Fruit fly (Drosophila melanogaster) whole organism, pupa: ENCODE measurements around the gene br.

Source experiments
- CG10348 ChIP-seq: fragments of 200-800 bp; sonication (Bioruptor generic); IDR thresholded peaks from 2 replicates; pipeline ENCODE4 v1.3.6; 2022; ENCODE audit warnings: missing biosample characterization, missing genetic modification characterization
- CG12605 ChIP-seq: fragments of 200-800 bp; sonication (Bioruptor generic); IDR thresholded peaks from 2 replicates; pipeline ENCODE4 v1.3.6; 2022; ENCODE audit warnings: missing biosample characterization, missing genetic modification characterization
- CG13204 ChIP-seq: fragments of 200-800 bp; sonication (Bioruptor generic); optimal IDR thresholded peaks from 2 replicates; lab custom pipeline; 2018; ENCODE audit warnings: missing biosample characterization, mild to moderate bottlenecking, missing genetic modification characterization, moderate library complexity
- CG14655 ChIP-seq: fragments of 200-800 bp; sonication (Bioruptor generic); optimal IDR thresholded peaks from 3 replicates; lab custom pipeline; 2017; ENCODE audit warnings: mild to moderate bottlenecking, missing biosample characterization, missing genetic modification reagents, missing genetic modification characterization
- CG15710 ChIP-seq: fragments of 200-800 bp; sonication (Bioruptor generic); optimal IDR thresholded peaks from 2 replicates; lab custom pipeline; 2018; ENCODE audit warnings: missing biosample characterization, mild to moderate bottlenecking, missing genetic modification characterization, moderate library complexity
- CG17806 ChIP-seq: fragments of 200-800 bp; sonication (Bioruptor generic); optimal IDR thresholded peaks from 2 replicates; lab custom pipeline; 2018; ENCODE audit warnings: missing biosample characterization, mild to moderate bottlenecking, missing genetic modification characterization, moderate library complexity
- CG32121 ChIP-seq: fragments of 200-800 bp; sonication (Bioruptor generic); IDR thresholded peaks from 2 replicates; pipeline ENCODE4 v1.3.6; 2022; ENCODE audit warnings: missing biosample characterization, missing genetic modification characterization
- CG34367 ChIP-seq: fragments of 200-800 bp; sonication (Bioruptor generic); optimal IDR thresholded peaks from 2 replicates; lab custom pipeline; 2018; ENCODE audit warnings: missing biosample characterization, mild to moderate bottlenecking, missing genetic modification characterization
- CG4496 ChIP-seq: fragments of 200-800 bp; sonication (Bioruptor generic); IDR thresholded peaks from 3 replicates; pipeline ENCODE4 v1.3.6; 2022; ENCODE audit warnings: missing biosample characterization, missing genetic modification characterization
- CG8159 ChIP-seq: fragments of 200-800 bp; sonication (Bioruptor generic); optimal IDR thresholded peaks from 3 replicates; lab custom pipeline; 2018; ENCODE audit warnings: missing biosample characterization, mild to moderate bottlenecking, missing genetic modification characterization, moderate library complexity
- CG8301 ChIP-seq: fragments of 200-800 bp; sonication (Bioruptor generic); optimal IDR thresholded peaks from 2 replicates; lab custom pipeline; 2018; ENCODE audit warnings: missing biosample characterization, mild to moderate bottlenecking, missing genetic modification characterization
- CG9948 ChIP-seq: fragments of 200-800 bp; sonication (Bioruptor generic); optimal IDR thresholded peaks from 2 replicates; lab custom pipeline; 2018; ENCODE audit warnings: missing biosample characterization, mild to moderate bottlenecking, missing genetic modification characterization, moderate library complexity
- D1 ChIP-seq: fragments of 200-800 bp; sonication (Bioruptor generic); optimal IDR thresholded peaks from 2 replicates; lab custom pipeline; 2018; ENCODE audit warnings: missing biosample characterization, mild to moderate bottlenecking, missing genetic modification characterization, moderate library complexity
- EcR ChIP-seq: fragments of 200-800 bp; sonication (Bioruptor generic); optimal IDR thresholded peaks from 3 replicates; lab custom pipeline; 2019; ENCODE audit warnings: missing biosample characterization, missing genetic modification characterization, mild to moderate bottlenecking, moderate library complexity, missing genetic modification reagents
- Ets98B ChIP-seq: fragments of 200-800 bp; sonication (Bioruptor generic); IDR thresholded peaks from 2 replicates; pipeline ENCODE4 v1.3.6; 2022; ENCODE audit warnings: missing biosample characterization, missing genetic modification characterization
- Pif1A ChIP-seq: fragments of 200-800 bp; sonication (Bioruptor generic); optimal IDR thresholded peaks from 3 replicates; lab custom pipeline; 2016; ENCODE audit warnings: missing biosample characterization, missing genetic modification characterization
- Pif1B ChIP-seq: fragments of 200-800 bp; sonication (Bioruptor generic); optimal IDR thresholded peaks from 3 replicates; lab custom pipeline; 2016; ENCODE audit warnings: missing biosample characterization, missing genetic modification characterization
- Snoo ChIP-seq: fragments of 200-800 bp; sonication (Bioruptor generic); optimal IDR thresholded peaks from 3 replicates; lab custom pipeline; 2017; ENCODE audit warnings: missing biosample characterization, mild to moderate bottlenecking, missing genetic modification characterization, inconsistent platforms
- fd96Ca ChIP-seq: fragments of 200-800 bp; sonication (Bioruptor generic); IDR thresholded peaks from 3 replicates; pipeline ENCODE4 v1.3.6; 2022; ENCODE audit warnings: missing biosample characterization, missing genetic modification characterization
- gl ChIP-seq: fragments of 200-800 bp; sonication (Bioruptor generic); optimal IDR thresholded peaks from 2 replicates; lab custom pipeline; 2018; ENCODE audit warnings: missing biosample characterization, mild to moderate bottlenecking, missing genetic modification characterization
- rn ChIP-seq: fragments of 200-800 bp; sonication (Bioruptor generic); IDR thresholded peaks from 2 replicates; pipeline ENCODE4 v1.3.6; 2022; ENCODE audit warnings: missing biosample characterization, missing genetic modification characterization

The br gene

DNA sequence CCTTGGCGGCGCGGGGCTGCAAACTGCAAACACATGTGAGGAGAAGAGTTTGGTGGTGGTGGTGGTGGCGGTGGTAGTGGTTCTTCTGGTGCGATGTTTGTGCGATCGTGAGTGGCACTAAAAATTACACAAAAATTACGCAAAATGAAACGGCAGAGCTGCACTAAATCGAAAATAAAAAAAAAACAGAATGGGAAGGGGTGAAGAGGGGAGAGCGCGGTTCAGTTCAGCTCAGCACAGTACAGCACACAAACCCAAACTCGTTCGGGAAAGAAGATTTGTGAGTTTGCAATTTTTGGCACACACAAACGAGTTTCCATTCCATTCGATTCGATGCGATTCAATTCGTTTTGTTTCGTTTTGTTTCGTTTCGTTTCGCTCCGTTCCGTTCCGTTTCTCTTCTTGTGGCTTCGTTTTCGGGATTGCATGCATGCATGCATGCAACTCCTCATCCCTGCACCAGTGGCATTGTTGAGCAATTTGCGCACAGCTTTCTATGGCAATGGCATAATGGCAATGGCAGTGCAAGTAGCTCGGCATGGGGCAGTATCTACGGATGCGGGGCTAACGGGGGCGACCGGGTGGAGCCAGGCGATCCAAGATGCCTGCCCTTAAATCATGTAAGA, 8.3 kb upstream of the br start:
- TF ChIP-seq Pif1B (GFP tag; lab: Kevin White, UChicago) (peak; percentile 13), CG34367 (no peak), CG4496 (GFP tag; lab: Robert Waterston, UW) (peak; percentile 80), CG13204 (no peak)

DNA sequence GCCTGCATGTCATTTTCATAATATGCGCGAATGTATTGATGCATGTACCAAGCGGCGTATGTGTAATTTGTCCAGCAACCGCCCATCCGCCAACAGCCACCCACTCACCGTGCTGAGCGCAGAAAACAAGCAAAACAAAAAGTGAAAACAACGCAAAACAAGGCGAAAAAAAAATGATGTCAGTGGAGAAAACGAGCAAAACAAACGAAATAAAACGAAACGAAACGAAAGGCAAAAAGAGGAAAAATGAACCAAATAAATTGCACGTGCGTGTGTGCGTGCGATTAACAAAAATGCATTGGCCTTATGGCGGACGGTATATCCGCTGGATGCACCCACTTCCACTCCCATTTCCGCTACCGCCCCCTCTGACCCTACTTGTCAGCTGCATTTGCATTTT, 4.6 kb upstream of the br start:
- TF ChIP-seq CG14655 = no peak
- no peak for TF ChIP-seq CG12605 (GFP tag; lab: Robert Waterston, UW)
- no peak for TF ChIP-seq CG15710 (tag; lab: Kevin White, UChicago)
- TF ChIP-seq Pif1B (GFP tag; lab: Kevin White, UChicago) = no peak
- TF ChIP-seq Pif1A (GFP tag; lab: Kevin White, UChicago) = peak; percentile 29
- no peak for TF ChIP-seq rn (GFP tag; lab: Robert Waterston, UW)
- TF ChIP-seq CG34367 = no peak
- TF ChIP-seq CG4496 (GFP tag; lab: Robert Waterston, UW) = 0 out of 3 replicates have a peak, but pooled peaks have one; percentile 38
- no peak for TF ChIP-seq gl
- TF ChIP-seq CG10348 (GFP tag; lab: Robert Waterston, UW) = no peak
- TF ChIP-seq EcR (GFP tag; lab: Kevin White, UChicago) = no peak
- no peak for TF ChIP-seq CG9948 (tag; lab: Kevin White, UChicago)
- TF ChIP-seq CG32121 (GFP tag; lab: Robert Waterston, UW) = no peak
- no peak for TF ChIP-seq CG13204
- no peak for TF ChIP-seq CG17806 (tag; lab: Kevin White, UChicago)
- peak; percentile 31 for TF ChIP-seq CG8159 (tag; lab: Kevin White, UChicago)
- TF ChIP-seq D1 (tag; lab: Kevin White, UChicago) = no peak
- no peak for TF ChIP-seq CG8301 (tag; lab: Kevin White, UChicago)
- TF ChIP-seq Snoo (tag; lab: Kevin White, UChicago) = peak; percentile 20
- TF ChIP-seq Ets98B (GFP tag; lab: Robert Waterston, UW) = no peak
- no peak for TF ChIP-seq fd96Ca (GFP tag; lab: Robert Waterston, UW)

DNA sequence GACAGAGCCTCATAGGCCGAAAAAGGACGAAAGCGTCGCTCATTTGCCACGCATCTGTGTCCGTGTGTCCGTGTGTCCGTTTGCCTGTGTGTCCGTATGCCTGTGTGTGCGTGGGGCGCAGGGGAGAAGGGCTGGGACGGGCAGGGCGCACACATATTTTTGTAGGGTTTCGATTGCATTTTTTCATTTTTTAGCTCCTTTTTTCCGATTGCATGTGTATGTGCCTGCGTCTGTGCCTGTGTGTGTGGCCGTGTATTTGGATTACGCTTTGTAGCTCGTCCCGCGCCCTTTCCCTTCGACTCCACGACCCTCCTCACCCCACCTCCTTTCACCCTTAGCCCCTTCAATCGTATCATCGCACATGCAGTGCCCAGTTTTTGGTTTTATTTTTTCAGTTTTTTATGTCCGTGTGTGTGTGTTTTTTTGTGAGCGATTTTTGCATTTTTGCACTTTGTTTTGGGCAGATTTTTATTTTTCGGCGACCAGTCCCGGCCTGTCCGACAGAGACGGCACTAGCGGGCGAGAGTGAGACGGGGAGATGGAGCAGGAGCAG, 755 bp upstream of the br start:
- TF ChIP-seq Snoo (tag; lab: Kevin White, UChicago) (peak; percentile 77), D1 (tag; lab: Kevin White, UChicago) (no peak)

DNA sequence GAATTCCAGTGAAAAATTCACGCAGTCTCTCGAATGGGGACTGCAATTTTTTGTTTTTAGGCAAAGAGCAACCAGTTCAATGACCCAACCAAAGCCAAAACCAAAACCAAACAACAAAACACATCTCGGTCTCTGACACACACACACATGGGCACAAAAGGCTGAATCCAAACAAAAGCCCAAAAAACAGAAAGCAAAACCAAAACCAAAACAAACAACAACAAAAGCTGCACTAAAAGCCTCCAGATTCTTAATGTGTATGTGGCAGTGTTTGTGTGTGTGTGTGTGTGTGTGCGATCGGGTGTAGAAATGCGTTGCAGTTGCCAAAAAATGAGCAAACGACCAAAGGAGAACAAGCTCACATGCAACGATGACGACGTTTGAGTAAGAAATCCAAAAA, 2.2 kb downstream of the br start:
- TF ChIP-seq Ets98B (GFP tag; lab: Robert Waterston, UW) (no peak), CG15710 (tag; lab: Kevin White, UChicago) (no peak), Snoo (tag; lab: Kevin White, UChicago) (no peak), CG13204 (no peak), CG8159 (tag; lab: Kevin White, UChicago) (no peak), CG8301 (tag; lab: Kevin White, UChicago) (no peak), CG12605 (GFP tag; lab: Robert Waterston, UW) (no peak), D1 (tag; lab: Kevin White, UChicago) (no peak), CG4496 (GFP tag; lab: Robert Waterston, UW) (no peak), Pif1A (GFP tag; lab: Kevin White, UChicago) (no peak), CG32121 (GFP tag; lab: Robert Waterston, UW) (no peak), rn (GFP tag; lab: Robert Waterston, UW) (no peak), CG17806 (tag; lab: Kevin White, UChicago) (no peak), CG34367 (no peak), Pif1B (GFP tag; lab: Kevin White, UChicago) (no peak)
- TF ChIP-seq, all 21 proteins: peak for 0

DNA sequence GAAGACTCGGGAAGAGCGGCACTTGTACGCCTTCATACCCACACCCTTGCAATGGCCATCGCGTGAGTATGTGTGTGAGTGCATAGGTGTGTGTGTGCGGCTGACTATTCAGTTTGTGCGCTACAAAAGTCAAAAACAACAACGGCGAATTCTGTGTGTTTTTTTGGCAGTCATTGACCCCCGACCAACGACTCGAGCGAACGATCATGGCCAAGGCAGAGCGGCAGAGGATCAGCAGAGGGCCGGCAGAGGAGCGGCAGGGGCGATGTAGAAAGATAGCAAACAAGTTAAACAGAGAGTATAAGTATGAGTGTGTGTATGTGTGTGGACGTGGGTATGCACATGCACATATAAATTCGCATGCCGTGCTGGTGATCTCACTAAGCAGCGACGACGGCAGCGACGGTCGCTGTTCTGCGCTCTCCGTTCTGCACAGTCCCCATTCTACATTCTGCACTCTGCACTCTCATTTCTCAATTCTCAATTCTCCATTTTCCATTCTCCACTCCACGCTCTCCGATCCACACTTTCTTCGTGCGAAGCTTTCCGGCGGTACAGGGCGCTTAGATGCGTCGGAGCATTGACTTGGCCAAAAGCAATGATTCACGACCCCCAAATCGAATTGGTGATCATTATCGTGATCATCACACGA, 3.4 kb downstream of the br start:
- TF ChIP-seq CG13204 (peak; percentile 70), CG34367 (no peak), fd96Ca (GFP tag; lab: Robert Waterston, UW) (no peak), CG32121 (GFP tag; lab: Robert Waterston, UW) (no peak), Ets98B (GFP tag; lab: Robert Waterston, UW) (no peak), D1 (tag; lab: Kevin White, UChicago) (no peak), EcR (GFP tag; lab: Kevin White, UChicago) (peak; percentile 87), CG4496 (GFP tag; lab: Robert Waterston, UW) (peak; percentile 26; the same call in 2 of the 3 replicates)

DNA sequence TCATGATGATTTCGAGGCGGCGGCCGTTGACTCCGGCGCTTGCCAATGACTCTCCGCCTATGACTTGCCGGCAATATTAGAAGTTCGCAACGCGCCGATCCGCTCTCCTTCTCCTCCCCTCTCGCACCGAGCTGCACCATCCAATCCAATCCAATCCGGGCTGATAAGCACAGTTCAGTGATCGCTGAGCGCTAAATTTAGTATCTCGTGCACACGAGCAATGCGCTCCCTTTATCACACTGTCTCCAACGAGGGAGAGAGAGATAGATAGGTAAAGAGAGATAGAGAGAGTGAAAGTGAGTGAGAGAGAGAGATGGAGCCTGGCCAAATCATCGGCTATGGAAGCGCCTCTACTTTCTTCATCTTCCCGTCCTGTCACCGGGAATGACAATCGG, 3.9 kb downstream of the br start:
- TF ChIP-seq Ets98B (GFP tag; lab: Robert Waterston, UW) (no peak), EcR (GFP tag; lab: Kevin White, UChicago) (peak; percentile 81)
